Worm (Caenorhabditis elegans) whole organism, L2 larva: ENCODE data around the gene F13D12.10.

Experiments used
- C34F6.9 ChIP-seq: fragments of 150-350 bp; optimal IDR thresholded peaks from 2 replicates; lab custom pipeline; 2014; ENCODE audit warnings: missing biosample characterization, missing genetic modification characterization
- R02D3.7 ChIP-seq: fragments of 150-350 bp; optimal IDR thresholded peaks from 2 replicates; lab custom pipeline; 2014; ENCODE audit warnings: missing biosample characterization, missing genetic modification characterization
- ceh-82 ChIP-seq: fragments of 150-350 bp; optimal IDR thresholded peaks from 2 replicates; lab custom pipeline; 2014; ENCODE audit warnings: missing biosample characterization, missing genetic modification characterization
- elt-3 ChIP-seq: sonication (generic microtip); optimal IDR thresholded peaks from 2 replicates; lab custom pipeline; 2017; ENCODE audit warnings: missing biosample characterization, missing genetic modification characterization
- peb-1 ChIP-seq: fragments of 150-350 bp; optimal IDR thresholded peaks from 2 replicates; lab custom pipeline; 2014; ENCODE audit warnings: missing biosample characterization, missing genetic modification characterization
- snpc-4 ChIP-seq: fragments of 150-350 bp; optimal IDR thresholded peaks from 2 replicates; lab custom pipeline; 2014; ENCODE audit warnings: missing biosample characterization, missing genetic modification characterization

- no peak for TF ChIP-seq C34F6.9 (tag; lab: Kevin White, UChicago)
- no peak for TF ChIP-seq ceh-82 (tag; lab: Kevin White, UChicago)
- TF ChIP-seq elt-3 (tag; lab: Kevin White, UChicago), result no peak
- TF ChIP-seq peb-1 (tag; lab: Kevin White, UChicago), result no peak
- peak; percentile 37 for TF ChIP-seq snpc-4 (tag; lab: Kevin White, UChicago)
- no peak for TF ChIP-seq R02D3.7
Observed at ce11 chrII:11714728-11715127, 1.1 kb downstream of the F13D12.10 start.
